Fruit fly (Drosophila melanogaster): Measurements from ENCODE around the gene nocte.

nocte gene

dm6 chrX:10487105-10487504 lies 12.6 kb upstream of the nocte start, which contains the start of gene CG32687:
Gene CG32687 (minus strand): TSS chrX:10487205.
- no peak for TF ChIP-seq CG5204 (GFP tag; optimal IDR thresholded peaks at IDR 0.05)
- no peak for TF ChIP-seq kay (GFP tag; ENCODE audit: borderline replicate concordance)
- TF ChIP-seq pad (GFP tag; optimal IDR thresholded peaks at IDR 0.05) = no peak
- no peak for TF ChIP-seq ovo (GFP tag; optimal IDR thresholded peaks at IDR 0.05)
- no peak for TF ChIP-seq CG14711 (tag; optimal IDR thresholded peaks at IDR 0.05)
- TF ChIP-seq Mnt (GFP tag; optimal IDR thresholded peaks at IDR 0.05) = no peak
- no peak for TF ChIP-seq cic (GFP tag; optimal IDR thresholded peaks at IDR 0.05)
- TF ChIP-seq cnc (optimal IDR thresholded peaks at IDR 0.05) = no peak
- TF ChIP-seq CG7045 (GFP tag; optimal IDR thresholded peaks at IDR 0.05) = no peak
- TF ChIP-seq Hr96 (GFP tag; optimal IDR thresholded peaks at IDR 0.05) = no peak
- no peak for TF ChIP-seq CG33017 (tag; optimal IDR thresholded peaks at IDR 0.05)
- TF ChIP-seq toe (GFP tag; optimal IDR thresholded peaks at IDR 0.05) = no peak

dm6 chrX:10486144-10487030 lies 11.9 kb upstream of the nocte start:
- TF ChIP-seq Clk (GFP tag; optimal IDR thresholded peaks at IDR 0.05) (peak; percentile 39), ovo (GFP tag; optimal IDR thresholded peaks at IDR 0.05) (peak; percentile 52), kay (GFP tag; ENCODE audit: borderline replicate concordance) (peak; percentile 85), Mnt (GFP tag; optimal IDR thresholded peaks at IDR 0.05) (peak; percentile 88), CG7101 (tag; optimal IDR thresholded peaks at IDR 0.05) (peak; percentile 90), CG11617 (GFP tag; optimal IDR thresholded peaks at IDR 0.05) (peak; percentile 92), Crg-1 (GFP tag; optimal IDR thresholded peaks at IDR 0.05) (no peak), Hr96 (GFP tag; optimal IDR thresholded peaks at IDR 0.05) (peak; percentile 88), pad (GFP tag; optimal IDR thresholded peaks at IDR 0.05) (peak; percentile 69), CG1620 (GFP tag; optimal IDR thresholded peaks at IDR 0.05) (peak; percentile 4), tj (GFP tag; optimal IDR thresholded peaks at IDR 0.05) (peak; percentile 98), CG14711 (tag; optimal IDR thresholded peaks at IDR 0.05) (peak; percentile 65), CG33017 (tag; optimal IDR thresholded peaks at IDR 0.05) (peak; percentile 70), CG7045 (GFP tag; optimal IDR thresholded peaks at IDR 0.05) (peak; percentile 63), CG5204 (GFP tag; optimal IDR thresholded peaks at IDR 0.05) (peak; percentile 73), toe (GFP tag; optimal IDR thresholded peaks at IDR 0.05) (peak; percentile 65), bab1 (GFP tag; optimal IDR thresholded peaks at IDR 0.05) (peak; percentile 68), cnc (optimal IDR thresholded peaks at IDR 0.05) (no peak), cic (GFP tag; optimal IDR thresholded peaks at IDR 0.05) (peak; percentile 85), CG12768 (GFP tag; optimal IDR thresholded peaks at IDR 0.05) (peak; percentile 64)

- TF ChIP-seq CG7101 (tag; optimal IDR thresholded peaks at IDR 0.05) (peak; percentile 14), ovo (GFP tag; optimal IDR thresholded peaks at IDR 0.05) (no peak), CG11617 (GFP tag; optimal IDR thresholded peaks at IDR 0.05) (peak; percentile 15), CG7045 (GFP tag; optimal IDR thresholded peaks at IDR 0.05) (no peak), Mnt (GFP tag; optimal IDR thresholded peaks at IDR 0.05) (peak; percentile 32), cic (GFP tag; optimal IDR thresholded peaks at IDR 0.05) (peak; percentile 33)
These were observed 10.0 kb upstream of the nocte start for dm6 chrX:10484206-10485112.

dm6 chrX:10478443-10479368 lies 4.2 kb upstream of the nocte start, which contains the start of the genes CG2887 and PPP4R2r:
Gene CG2887 (minus strand): TSS chrX:10478493.
Gene PPP4R2r (plus strand): TSS chrX:10478838.
- TF ChIP-seq CG1620 (GFP tag; optimal IDR thresholded peaks at IDR 0.05) = no peak
- TF ChIP-seq Clk (GFP tag; optimal IDR thresholded peaks at IDR 0.05) = no peak
- TF ChIP-seq kay (GFP tag; ENCODE audit: borderline replicate concordance) = no peak
- no peak for TF ChIP-seq cnc (optimal IDR thresholded peaks at IDR 0.05)
- TF ChIP-seq pad (GFP tag; optimal IDR thresholded peaks at IDR 0.05) = no peak
- TF ChIP-seq tj (GFP tag; optimal IDR thresholded peaks at IDR 0.05) = peak; percentile 87
- no peak for TF ChIP-seq Hr96 (GFP tag; optimal IDR thresholded peaks at IDR 0.05)
- TF ChIP-seq CG11617 (GFP tag; optimal IDR thresholded peaks at IDR 0.05) = peak; percentile 18
- TF ChIP-seq cic (GFP tag; optimal IDR thresholded peaks at IDR 0.05) = peak; percentile 25
- TF ChIP-seq bab1 (GFP tag; optimal IDR thresholded peaks at IDR 0.05) = peak; percentile 78
- no peak for TF ChIP-seq CG7045 (GFP tag; optimal IDR thresholded peaks at IDR 0.05)
- TF ChIP-seq CG5204 (GFP tag; optimal IDR thresholded peaks at IDR 0.05) = no peak
- peak; percentile 12 for TF ChIP-seq CG14711 (tag; optimal IDR thresholded peaks at IDR 0.05)
- TF ChIP-seq CG7101 (tag; optimal IDR thresholded peaks at IDR 0.05) = peak; percentile 41
- TF ChIP-seq Crg-1 (GFP tag; optimal IDR thresholded peaks at IDR 0.05) = peak; percentile 13
- TF ChIP-seq ovo (GFP tag; optimal IDR thresholded peaks at IDR 0.05) = no peak
- no peak for TF ChIP-seq CG12768 (GFP tag; optimal IDR thresholded peaks at IDR 0.05)
- peak; percentile 38 for TF ChIP-seq Mnt (GFP tag; optimal IDR thresholded peaks at IDR 0.05)
- no peak for TF ChIP-seq toe (GFP tag; optimal IDR thresholded peaks at IDR 0.05)

Measured in whole organism, adult.